Fruit fly (Drosophila melanogaster) whole organism, adult: Measurements from ENCODE around the gene wrd.

Source experiments
- bab1 ChIP-seq: fragments of 200-800 bp; sonication (Bioruptor generic); optimal IDR thresholded peaks from 3 replicates; lab custom pipeline; 2019; ENCODE audit warnings: missing biosample characterization, mild to moderate bottlenecking, missing genetic modification characterization, moderate library complexity
- kay ChIP-seq: fragments of 200-800 bp; sonication (Bioruptor generic); peaks from one replicate; lab custom pipeline; 2016; ENCODE audit warnings: missing biosample characterization, missing genetic modification characterization, borderline replicate concordance

- TF ChIP-seq bab1 (peak; percentile 29), kay (no peak)
Observed at dm6 chr3R:18167416-18168237, at the start of gene wrd.
